Fruit fly (Drosophila melanogaster) whole organism, embryonic: ENCODE data around the gene CG32793.
A peak's percentile ranks its signal among the peaks of the same experiment; 100 is the strongest.

ENCODE experiments used
- Blimp-1 ChIP-seq: fragments of 200-800 bp; sonication (Bioruptor generic); optimal IDR thresholded peaks from 3 replicates; lab custom pipeline; 2018; ENCODE audit warnings: missing biosample characterization, missing genetic modification characterization, mild to moderate bottlenecking, moderate library complexity, missing genetic modification reagents
- CG10431 ChIP-seq: fragments of 200-800 bp; sonication (Bioruptor generic); optimal IDR thresholded peaks from 3 replicates; lab custom pipeline; 2018; ENCODE audit warnings: missing biosample characterization, mild to moderate bottlenecking, missing genetic modification characterization
- CG10565 ChIP-seq: fragments of 200-800 bp; sonication (Bioruptor generic); optimal IDR thresholded peaks from 3 replicates; lab custom pipeline; 2016; ENCODE audit warnings: missing biosample characterization, mild to moderate bottlenecking, missing genetic modification characterization
- CG11085 ChIP-seq: fragments of 200-800 bp; sonication (Bioruptor generic); IDR thresholded peaks from 2 replicates; pipeline ENCODE4 v1.3.6; 2022; ENCODE audit warnings: missing biosample characterization, missing genetic modification characterization
- CG11504 ChIP-seq: fragments of 200-800 bp; sonication (Bioruptor generic); optimal IDR thresholded peaks from 3 replicates; lab custom pipeline; 2019; ENCODE audit warnings: missing biosample characterization, mild to moderate bottlenecking, missing genetic modification characterization, moderate library complexity
- CG12391 ChIP-seq: fragments of 200-800 bp; sonication (Bioruptor generic); optimal IDR thresholded peaks from 3 replicates; lab custom pipeline; 2018; ENCODE audit warnings: missing biosample characterization, mild to moderate bottlenecking, missing genetic modification characterization, moderate library complexity
- CG15696 ChIP-seq: fragments of 200-800 bp; sonication (Bioruptor generic); optimal IDR thresholded peaks from 2 replicates; lab custom pipeline; 2019; ENCODE audit warnings: missing biosample characterization, mild to moderate bottlenecking, missing genetic modification characterization, moderate library complexity
- CG18262 ChIP-seq: fragments of 200-800 bp; optimal IDR thresholded peaks from 3 replicates; lab custom pipeline; 2019; ENCODE audit warnings: missing biosample characterization, mild to moderate bottlenecking, missing genetic modification characterization, moderate library complexity
- CG2712 ChIP-seq: fragments of 200-800 bp; optimal IDR thresholded peaks from 3 replicates; lab custom pipeline; 2019; ENCODE audit warnings: missing biosample characterization, mild to moderate bottlenecking, missing genetic modification characterization, moderate library complexity
- CG31441 ChIP-seq: fragments of 200-800 bp; sonication (Bioruptor generic); IDR thresholded peaks from 2 replicates; pipeline ENCODE4 v1.3.6; 2022; ENCODE audit warnings: missing biosample characterization, missing genetic modification characterization
- CG4424 ChIP-seq: fragments of 200-800 bp; sonication (Bioruptor generic); optimal IDR thresholded peaks from 3 replicates; lab custom pipeline; 2016; ENCODE audit warnings: missing biosample characterization, missing genetic modification characterization
- CG6272 ChIP-seq: fragments of 200-800 bp; sonication (Bioruptor generic); IDR thresholded peaks from 2 replicates; pipeline ENCODE4 v1.3.6; 2022; ENCODE audit warnings: missing biosample characterization, missing genetic modification characterization
- CG7271 ChIP-seq: fragments of 200-800 bp; sonication (Bioruptor generic); optimal IDR thresholded peaks from 2 replicates; lab custom pipeline; 2018; ENCODE audit warnings: missing biosample characterization, mild to moderate bottlenecking, missing genetic modification characterization, moderate library complexity
- CG7556 ChIP-seq: fragments of 200-800 bp; sonication (Bioruptor generic); optimal IDR thresholded peaks from 2 replicates; lab custom pipeline; 2017; ENCODE audit warnings: missing biosample characterization, mild to moderate bottlenecking, missing genetic modification characterization
- CG7839 ChIP-seq: fragments of 200-800 bp; sonication (Bioruptor generic); optimal IDR thresholded peaks from 3 replicates; lab custom pipeline; 2018; ENCODE audit warnings: missing biosample characterization, mild to moderate bottlenecking, missing genetic modification characterization, moderate library complexity
- CG8359 ChIP-seq: fragments of 200-800 bp; sonication (Bioruptor generic); optimal IDR thresholded peaks from 2 replicates; lab custom pipeline; 2017; ENCODE audit warnings: missing biosample characterization, mild to moderate bottlenecking, missing genetic modification characterization, borderline replicate concordance
- CG8944 ChIP-seq: fragments of 200-800 bp; sonication (Bioruptor generic); optimal IDR thresholded peaks from 3 replicates; lab custom pipeline; 2016; ENCODE audit warnings: missing biosample characterization, missing genetic modification characterization
- CG9215 ChIP-seq: fragments of 200-800 bp; sonication (Bioruptor generic); IDR thresholded peaks from 2 replicates; pipeline ENCODE4 v1.3.6; 2022; ENCODE audit warnings: missing biosample characterization, missing genetic modification characterization
- Camta ChIP-seq: fragments of 200-800 bp; sonication (Bioruptor generic); optimal IDR thresholded peaks from 2 replicates; lab custom pipeline; 2016; ENCODE audit warnings: missing biosample characterization, missing genetic modification characterization
- HLH3B ChIP-seq: fragments of 200-800 bp; sonication (Bioruptor generic); IDR thresholded peaks from 2 replicates; pipeline ENCODE4 v1.3.6; 2022; ENCODE audit warnings: missing biosample characterization, missing genetic modification characterization
- Hey ChIP-seq: fragments of 200-800 bp; sonication (Bioruptor generic); optimal IDR thresholded peaks from 3 replicates; lab custom pipeline; 2018; ENCODE audit warnings: missing biosample characterization, mild to moderate bottlenecking, missing genetic modification characterization
- Hr39 ChIP-seq: fragments of >200 bp; optimal IDR thresholded peaks from 2 replicates; lab custom pipeline; 2017
- MESR4 ChIP-seq: fragments of 200-800 bp; sonication (Bioruptor generic); optimal IDR thresholded peaks from 2 replicates; lab custom pipeline; 2018; ENCODE audit warnings: missing biosample characterization, mild to moderate bottlenecking, missing genetic modification characterization, moderate library complexity
- NK7.1 ChIP-seq: fragments of 200-800 bp; sonication (Bioruptor generic); optimal IDR thresholded peaks from 3 replicates; lab custom pipeline; 2016; ENCODE audit warnings: missing biosample characterization, missing genetic modification characterization
- Optix ChIP-seq: fragments of 200-800 bp; sonication (Bioruptor generic); IDR thresholded peaks from 3 replicates; pipeline ENCODE4 v1.3.6; 2022; ENCODE audit warnings: missing biosample characterization, missing genetic modification characterization
- Xrp1 ChIP-seq: fragments of 200-800 bp; sonication (Bioruptor generic); IDR thresholded peaks from 2 replicates; pipeline ENCODE4 v1.3.6; 2022; ENCODE audit warnings: missing biosample characterization, missing genetic modification characterization
- bab2 ChIP-seq: fragments of 200-800 bp; sonication (Bioruptor generic); optimal IDR thresholded peaks from 2 replicates; lab custom pipeline; 2016; ENCODE audit warnings: missing biosample characterization, missing genetic modification characterization
- bcd ChIP-seq: fragments of 200-800 bp; sonication (Bioruptor generic); optimal IDR thresholded peaks from 2 replicates; lab custom pipeline; 2017; ENCODE audit warnings: missing biosample characterization, mild to moderate bottlenecking, missing genetic modification characterization
- gfzf ChIP-seq: fragments of 200-800 bp; sonication (Bioruptor generic); optimal IDR thresholded peaks from 2 replicates; lab custom pipeline; 2016; ENCODE audit warnings: missing biosample characterization, mild to moderate bottlenecking, missing genetic modification characterization, moderate library complexity
- gro ChIP-seq: fragments of 200-800 bp; sonication (Bioruptor generic); optimal IDR thresholded peaks from 2 replicates; lab custom pipeline; 2016; ENCODE audit warnings: missing biosample characterization, missing genetic modification characterization
- gsb-n ChIP-seq: fragments of 200-800 bp; sonication (Bioruptor generic); optimal IDR thresholded peaks from 3 replicates; lab custom pipeline; 2018; ENCODE audit warnings: missing biosample characterization, mild to moderate bottlenecking, missing genetic modification characterization
- klu ChIP-seq: fragments of 200-800 bp; sonication (Bioruptor generic); IDR thresholded peaks from 2 replicates; pipeline ENCODE4 v1.3.6; 2022; ENCODE audit warnings: missing biosample characterization, missing genetic modification characterization
- lab ChIP-seq: fragments of 200-800 bp; sonication (Bioruptor generic); optimal IDR thresholded peaks from 3 replicates; lab custom pipeline; 2017; ENCODE audit warnings: missing biosample characterization, missing genetic modification characterization, mild to moderate bottlenecking, moderate library complexity, missing genetic modification reagents
- lmd ChIP-seq: fragments of 200-800 bp; sonication (Bioruptor generic); IDR thresholded peaks from 2 replicates; pipeline ENCODE4 v1.3.6; 2022; ENCODE audit warnings: missing biosample characterization, missing genetic modification characterization
- nerfin-1 ChIP-seq: fragments of 200-800 bp; sonication (Bioruptor generic); optimal IDR thresholded peaks from 3 replicates; lab custom pipeline; 2019; ENCODE audit warnings: missing biosample characterization, mild to moderate bottlenecking, missing genetic modification characterization, moderate library complexity
- nerfin-2 ChIP-seq: fragments of 200-800 bp; sonication (Bioruptor generic); IDR thresholded peaks from 2 replicates; pipeline ENCODE4 v1.3.6; 2022; ENCODE audit warnings: missing biosample characterization, missing genetic modification characterization; ENCODE audit not compliant: partially characterized antibody
- nmo ChIP-seq: fragments of 200-800 bp; sonication (Bioruptor generic); optimal IDR thresholded peaks from 2 replicates; lab custom pipeline; 2018; ENCODE audit warnings: missing biosample characterization, mild to moderate bottlenecking, missing genetic modification characterization, moderate library complexity
- pfk ChIP-seq: fragments of 200-800 bp; sonication (Bioruptor generic); optimal IDR thresholded peaks from 2 replicates; lab custom pipeline; 2018; ENCODE audit warnings: missing biosample characterization, mild to moderate bottlenecking, missing genetic modification characterization, moderate library complexity
- prd ChIP-seq, 3 experiments: fragments of >200 bp in 2 of 3; fragments of 200-800 bp in 1 of 3; sonication (Bioruptor generic) in 1 of 3; optimal IDR thresholded peaks in 2 of 3; IDR thresholded peaks in 1 of 3; 2 replicates in 2 of 3; 3 replicates in 1 of 3; pipeline versions ENCODE4 v1.3.6 to Lab custom; 2017 to 2022; ENCODE audit warnings: missing biosample characterization in 1 of 3, missing genetic modification characterization in 1 of 3
- row ChIP-seq: fragments of 200-800 bp; sonication (Bioruptor generic); IDR thresholded peaks from 3 replicates; pipeline ENCODE4 v1.3.6; 2022; ENCODE audit warnings: missing biosample characterization, missing genetic modification characterization
- salm ChIP-seq: fragments of 200-800 bp; sonication (Bioruptor generic); optimal IDR thresholded peaks from 2 replicates; lab custom pipeline; 2018; ENCODE audit warnings: missing biosample characterization, mild to moderate bottlenecking, missing genetic modification characterization
- sim ChIP-seq: fragments of 200-800 bp; sonication (Bioruptor generic); IDR thresholded peaks from 2 replicates; pipeline ENCODE4 v1.3.6; 2022; ENCODE audit warnings: missing biosample characterization, missing genetic modification characterization
- sisA ChIP-seq: fragments of 200-800 bp; sonication (Bioruptor generic); IDR thresholded peaks from 2 replicates; pipeline ENCODE4 v1.3.6; 2022; ENCODE audit warnings: missing biosample characterization, missing genetic modification characterization
- so ChIP-seq: fragments of 200-800 bp; sonication (Bioruptor generic); IDR thresholded peaks from 3 replicates; pipeline ENCODE4 v1.3.6; 2022; ENCODE audit warnings: missing biosample characterization, missing genetic modification characterization
- sob ChIP-seq: fragments of 200-800 bp; sonication (Bioruptor generic); IDR thresholded peaks from 2 replicates; pipeline ENCODE4 v1.3.6; 2022; ENCODE audit warnings: missing biosample characterization, missing genetic modification characterization
- ssp ChIP-seq: fragments of 200-800 bp; sonication (Bioruptor generic); IDR thresholded peaks from 2 replicates; pipeline ENCODE4 v1.3.6; 2022; ENCODE audit warnings: missing biosample characterization, missing genetic modification characterization
- tio ChIP-seq: fragments of 200-800 bp; sonication (Bioruptor generic); optimal IDR thresholded peaks from 2 replicates; lab custom pipeline; 2017; ENCODE audit warnings: missing biosample characterization, missing genetic modification characterization, inconsistent platforms
- unpg ChIP-seq: fragments of 200-800 bp; sonication (Bioruptor generic); optimal IDR thresholded peaks from 3 replicates; lab custom pipeline; 2018; ENCODE audit warnings: missing biosample characterization, mild to moderate bottlenecking, missing genetic modification characterization, moderate library complexity

CG32793 gene

dm6 chrX:2977857-2978473, 48.4 kb downstream of the CG32793 start (continued):
- peak; percentile 33 for TF ChIP-seq Camta (GFP tag; lab: Kevin White, UChicago)
- TF ChIP-seq CG2712 = peak; percentile 54
- peak; percentile 47 for TF ChIP-seq lab (GFP tag; lab: Kevin White, UChicago)
- no peak for TF ChIP-seq pfk
- TF ChIP-seq tio = peak; percentile 22
- peak; percentile 20 for TF ChIP-seq CG8944 (GFP tag; lab: Kevin White, UChicago)
- no peak for TF ChIP-seq CG9215
- TF ChIP-seq sim (GFP tag; lab: Robert Waterston, UW) = 0 out of 2 replicates have a peak, but pooled peaks have one; percentile 14
- TF ChIP-seq NK7.1 (GFP tag; lab: Kevin White, UChicago) = peak; percentile 1
- TF ChIP-seq gsb-n (tag; lab: Kevin White, UChicago) = peak; percentile 54
- TF ChIP-seq CG7271 (tag; lab: Kevin White, UChicago) = peak; percentile 8
- TF ChIP-seq CG18262 (tag; lab: Kevin White, UChicago) = peak; percentile 50
- peak; percentile 42 for TF ChIP-seq CG7839 (tag; lab: Kevin White, UChicago)
- TF ChIP-seq salm (tag; lab: Kevin White, UChicago) = no peak
- TF ChIP-seq CG8359 = peak; percentile 10
- TF ChIP-seq nmo (GFP tag; lab: Kevin White, UChicago) = peak; percentile 38
- no peak for TF ChIP-seq Hr39 (lab: Kevin White, UChicago)
- peak; percentile 54 for TF ChIP-seq CG11504
- peak; percentile 8 for TF ChIP-seq bcd (GFP tag; lab: Kevin White, UChicago)
- peak; percentile 45; the same call in 1 of the 2 replicates for TF ChIP-seq lmd (GFP tag; lab: Robert Waterston, UW)
- peak; percentile 53 for TF ChIP-seq unpg (GFP tag; lab: Kevin White, UChicago)
- peak; percentile 29 for TF ChIP-seq bab2 (GFP tag; lab: Kevin White, UChicago)
- 0 out of 2 replicates have a peak, but pooled peaks have one; percentile 16 for TF ChIP-seq ssp (GFP tag; lab: Robert Waterston, UW)
- TF ChIP-seq Xrp1 (GFP tag; lab: Robert Waterston, UW) = peak; percentile 65
- no peak for TF ChIP-seq sob
- peak; percentile 30; the same call in 1 of the 2 replicates for TF ChIP-seq sisA
- TF ChIP-seq CG12391 (tag; lab: Kevin White, UChicago) = peak; percentile 53
- no peak for TF ChIP-seq nerfin-2
- TF ChIP-seq CG4424 (GFP tag; lab: Kevin White, UChicago) = peak; percentile 51
- TF ChIP-seq MESR4 (GFP tag; lab: Kevin White, UChicago) = no peak
- peak; percentile 50; the same call in 2 of the 3 replicates for TF ChIP-seq row (GFP tag; lab: Robert Waterston, UW)
- peak; percentile 35 for TF ChIP-seq CG7556 (GFP tag; lab: Kevin White, UChicago)
- peak; percentile 46 for TF ChIP-seq Blimp-1
- no peak for TF ChIP-seq CG10565 (GFP tag; lab: Kevin White, UChicago)
- TF ChIP-seq gro (GFP tag; lab: Kevin White, UChicago) = no peak
- TF ChIP-seq so (GFP tag; lab: Robert Waterston, UW) = no peak
- TF ChIP-seq prd (optimal IDR thresholded peaks at IDR 0.05; lab: Kevin White, UChicago) = no peak
- peak; percentile 60; the same call in 2 of the 3 replicates for TF ChIP-seq prd (GFP tag; IDR thresholded peaks at IDR 0.05; lab: Robert Waterston, UW)
- no peak for TF ChIP-seq gfzf (GFP tag; lab: Kevin White, UChicago)
- peak; percentile 3 for TF ChIP-seq nerfin-1 (tag; lab: Kevin White, UChicago)
- no peak for TF ChIP-seq CG10431 (GFP tag; lab: Kevin White, UChicago)
- peak; percentile 43 for TF ChIP-seq CG15696
- no peak for TF ChIP-seq Hey (tag; lab: Kevin White, UChicago)
- TF ChIP-seq klu (GFP tag; lab: Robert Waterston, UW) = no peak
- TF ChIP-seq CG6272 (GFP tag; lab: Robert Waterston, UW) = no peak
- TF ChIP-seq Optix = no peak
- no peak for TF ChIP-seq CG11085 (GFP tag; lab: Robert Waterston, UW)
- TF ChIP-seq HLH3B (GFP tag; lab: Robert Waterston, UW) = no peak
- TF ChIP-seq CG31441 (GFP tag; lab: Robert Waterston, UW) = peak; percentile 52; the same call in 1 of the 2 replicates
